Fruit fly (Drosophila melanogaster) whole organism, embryonic: ENCODE results near the gene CG18268.

Experiments
- B-H2 ChIP-seq: fragments of 200-800 bp; sonication (Bioruptor generic); optimal IDR thresholded peaks from 2 replicates; lab custom pipeline; 2018; ENCODE audit warnings: missing biosample characterization, mild to moderate bottlenecking, missing genetic modification characterization
- C15 ChIP-seq: fragments of 200-800 bp; sonication (Bioruptor generic); IDR thresholded peaks from 3 replicates; pipeline ENCODE4 v1.3.6; 2022; ENCODE audit warnings: missing biosample characterization, missing genetic modification characterization
- CG10462 ChIP-seq: fragments of 200-800 bp; sonication (Bioruptor generic); optimal IDR thresholded peaks from 2 replicates; lab custom pipeline; 2016; ENCODE audit warnings: missing biosample characterization, missing genetic modification characterization
- CG11456 ChIP-seq: fragments of 200-800 bp; sonication (Bioruptor generic); IDR thresholded peaks from 3 replicates; pipeline ENCODE4 v1.3.6; 2022; ENCODE audit warnings: missing biosample characterization, missing genetic modification characterization
- CG11560 ChIP-seq: fragments of 200-800 bp; sonication (Bioruptor generic); IDR thresholded peaks from 3 replicates; pipeline ENCODE4 v1.3.6; 2022; ENCODE audit warnings: missing biosample characterization, missing genetic modification characterization
- CG11723 ChIP-seq: fragments of 200-800 bp; sonication (Bioruptor generic); optimal IDR thresholded peaks from 2 replicates; lab custom pipeline; 2017; ENCODE audit warnings: missing biosample characterization, mild to moderate bottlenecking, missing genetic modification characterization
- CG12299 ChIP-seq: fragments of 200-800 bp; sonication (Bioruptor generic); optimal IDR thresholded peaks from 2 replicates; lab custom pipeline; 2018; ENCODE audit warnings: missing biosample characterization, mild to moderate bottlenecking, missing genetic modification characterization
- CG14710 ChIP-seq: fragments of 200-800 bp; sonication (Bioruptor generic); optimal IDR thresholded peaks from 3 replicates; lab custom pipeline; 2019; ENCODE audit warnings: missing biosample characterization, mild to moderate bottlenecking, missing genetic modification characterization, moderate library complexity
- CG14860 ChIP-seq: fragments of 200-800 bp; sonication (Bioruptor generic); IDR thresholded peaks from 3 replicates; pipeline ENCODE4 v1.3.6; 2022; ENCODE audit warnings: missing biosample characterization, missing genetic modification characterization; ENCODE audit not compliant: partially characterized antibody
- CG1529 ChIP-seq: fragments of 200-800 bp; sonication (Bioruptor generic); optimal IDR thresholded peaks from 3 replicates; lab custom pipeline; 2018; ENCODE audit warnings: missing biosample characterization, missing genetic modification characterization
- CG16863 ChIP-seq: fragments of 200-800 bp; sonication (Bioruptor generic); optimal IDR thresholded peaks from 3 replicates; lab custom pipeline; 2016; ENCODE audit warnings: missing biosample characterization, missing genetic modification characterization
- CG17186 ChIP-seq: fragments of 200-800 bp; sonication (Bioruptor generic); optimal IDR thresholded peaks from 3 replicates; lab custom pipeline; 2017; ENCODE audit warnings: missing biosample characterization, missing genetic modification reagents, missing genetic modification characterization
- CG17385 ChIP-seq: fragments of 200-800 bp; sonication (Bioruptor generic); optimal IDR thresholded peaks from 3 replicates; lab custom pipeline; 2018; ENCODE audit warnings: missing biosample characterization, mild to moderate bottlenecking, missing genetic modification characterization
- CG17612 ChIP-seq: fragments of 200-800 bp; sonication (Bioruptor generic); IDR thresholded peaks from 2 replicates; pipeline ENCODE4 v1.3.6; 2022; ENCODE audit warnings: missing biosample characterization, missing genetic modification characterization
- CG18011 ChIP-seq: fragments of 200-800 bp; sonication (Bioruptor generic); optimal IDR thresholded peaks from 2 replicates; lab custom pipeline; 2017; ENCODE audit warnings: missing biosample characterization, missing genetic modification characterization, mild to moderate bottlenecking, moderate library complexity, missing genotype
- CG18476 ChIP-seq: fragments of 200-800 bp; sonication (Bioruptor generic); optimal IDR thresholded peaks from 2 replicates; lab custom pipeline; 2016; ENCODE audit warnings: missing biosample characterization, mild to moderate bottlenecking, missing genetic modification characterization
- CG18619 ChIP-seq: fragments of 200-800 bp; sonication (Bioruptor generic); optimal IDR thresholded peaks from 3 replicates; lab custom pipeline; 2017; ENCODE audit warnings: missing biosample characterization, mild to moderate bottlenecking, missing genetic modification characterization
- CG2120 ChIP-seq: fragments of 200-800 bp; sonication (Bioruptor generic); optimal IDR thresholded peaks from 3 replicates; lab custom pipeline; 2016; ENCODE audit warnings: missing biosample characterization, missing genetic modification characterization
- CG31224 ChIP-seq: fragments of 200-800 bp; sonication (Bioruptor generic); IDR thresholded peaks from 2 replicates; pipeline ENCODE4 v1.3.6; 2022; ENCODE audit warnings: missing biosample characterization, missing genetic modification characterization
- CG3281 ChIP-seq: fragments of 200-800 bp; sonication (Bioruptor generic); optimal IDR thresholded peaks from 3 replicates; lab custom pipeline; 2017; ENCODE audit warnings: missing biosample characterization, mild to moderate bottlenecking, missing genetic modification characterization
- CG33557 ChIP-seq: fragments of 200-800 bp; sonication (Bioruptor generic); optimal IDR thresholded peaks from 2 replicates; lab custom pipeline; 2019; ENCODE audit warnings: missing biosample characterization, mild to moderate bottlenecking, missing genetic modification characterization, moderate library complexity
- CG4328 ChIP-seq: fragments of 200-800 bp; sonication (Bioruptor generic); optimal IDR thresholded peaks from 3 replicates; lab custom pipeline; 2017; ENCODE audit warnings: missing biosample characterization, missing genetic modification reagents, missing genetic modification characterization
- CG6854 ChIP-seq: fragments of 200-800 bp; sonication (Bioruptor generic); optimal IDR thresholded peaks from 3 replicates; lab custom pipeline; 2017; ENCODE audit warnings: missing biosample characterization, mild to moderate bottlenecking, missing genetic modification characterization
- CG8765 ChIP-seq: fragments of 200-800 bp; sonication (Bioruptor generic); IDR thresholded peaks from 2 replicates; pipeline ENCODE4 v1.3.6; 2022; ENCODE audit warnings: missing biosample characterization, missing genetic modification characterization
- CG9215 ChIP-seq: fragments of 200-800 bp; sonication (Bioruptor generic); IDR thresholded peaks from 2 replicates; pipeline ENCODE4 v1.3.6; 2022; ENCODE audit warnings: missing biosample characterization, missing genetic modification characterization
- CG9609 ChIP-seq: fragments of 200-800 bp; sonication (Bioruptor generic); optimal IDR thresholded peaks from 3 replicates; lab custom pipeline; 2016; ENCODE audit warnings: missing biosample characterization, missing genetic modification characterization
- D19A ChIP-seq: fragments of 200-800 bp; optimal IDR thresholded peaks from 3 replicates; lab custom pipeline; 2019; ENCODE audit warnings: missing biosample characterization, mild to moderate bottlenecking, missing genetic modification characterization, moderate library complexity
- Hr51 ChIP-seq, 2 experiments: fragments of 200-800 bp; sonication (Bioruptor generic); optimal IDR thresholded peaks; 2 replicates in 1 of 2; 3 replicates in 1 of 2; lab custom pipeline; 2016 to 2018; ENCODE audit warnings: missing biosample characterization in 2 of 2, missing genetic modification characterization in 2 of 2, mild to moderate bottlenecking in 1 of 2, moderate library complexity in 1 of 2
- MBD-R2 ChIP-seq: fragments of 200-800 bp; sonication (Bioruptor generic); IDR thresholded peaks from 2 replicates; pipeline ENCODE4 v1.3.6; 2022; ENCODE audit warnings: missing biosample characterization, missing genetic modification characterization
- MTF-1 ChIP-seq: fragments of 200-800 bp; sonication (Bioruptor generic); optimal IDR thresholded peaks from 2 replicates; lab custom pipeline; 2018; ENCODE audit warnings: missing biosample characterization, mild to moderate bottlenecking, missing genetic modification characterization, borderline replicate concordance
- Poxn ChIP-seq: fragments of 200-800 bp; sonication (Bioruptor generic); IDR thresholded peaks from 2 replicates; pipeline ENCODE4 v1.3.6; 2022; ENCODE audit warnings: missing biosample characterization, missing genetic modification characterization
- abd-A ChIP-seq: fragments of 200-800 bp; sonication (Bioruptor generic); optimal IDR thresholded peaks from 3 replicates; lab custom pipeline; 2019; ENCODE audit warnings: missing biosample characterization, mild to moderate bottlenecking, missing genetic modification characterization, moderate library complexity
- az2 ChIP-seq: fragments of 200-800 bp; sonication (Bioruptor generic); optimal IDR thresholded peaks from 3 replicates; lab custom pipeline; 2016; ENCODE audit warnings: missing biosample characterization, missing genetic modification characterization
- cad ChIP-seq: fragments of >200 bp; optimal IDR thresholded peaks from 2 replicates; lab custom pipeline; 2017; ENCODE audit warnings: missing biosample characterization, missing genetic modification characterization
- danr ChIP-seq: fragments of 200-800 bp; sonication (Bioruptor generic); IDR thresholded peaks from 2 replicates; pipeline ENCODE4 v1.3.6; 2022; ENCODE audit warnings: missing biosample characterization, missing genetic modification characterization
- en ChIP-seq: fragments of 200-800 bp; sonication (Bioruptor generic); optimal IDR thresholded peaks from 2 replicates; lab custom pipeline; 2016; ENCODE audit warnings: missing biosample characterization, missing genetic modification characterization
- fd64A ChIP-seq: fragments of 200-800 bp; sonication (Bioruptor generic); optimal IDR thresholded peaks from 3 replicates; lab custom pipeline; 2018; ENCODE audit warnings: missing biosample characterization, mild to moderate bottlenecking, missing genetic modification characterization
- fd96Cb ChIP-seq: fragments of 200-800 bp; sonication (Bioruptor generic); optimal IDR thresholded peaks from 2 replicates; lab custom pipeline; 2018; ENCODE audit warnings: missing biosample characterization, mild to moderate bottlenecking, missing genetic modification characterization, moderate library complexity
- gro ChIP-seq: fragments of 200-800 bp; sonication (Bioruptor generic); optimal IDR thresholded peaks from 2 replicates; lab custom pipeline; 2016; ENCODE audit warnings: missing biosample characterization, missing genetic modification characterization
- gsb-n ChIP-seq: fragments of 200-800 bp; sonication (Bioruptor generic); optimal IDR thresholded peaks from 3 replicates; lab custom pipeline; 2018; ENCODE audit warnings: missing biosample characterization, mild to moderate bottlenecking, missing genetic modification characterization
- hkb ChIP-seq, 2 experiments: fragments of 200-800 bp in 1 of 2; fragments of >200 bp in 1 of 2; sonication (Bioruptor generic) in 1 of 2; IDR thresholded peaks in 1 of 2; optimal IDR thresholded peaks in 1 of 2; 2 replicates each; pipeline versions ENCODE4 v1.3.6 to Lab custom; 2017 to 2022; ENCODE audit warnings: missing biosample characterization in 1 of 2, missing genetic modification characterization in 1 of 2
- hth ChIP-seq: fragments of >200 bp; optimal IDR thresholded peaks from 2 replicates; lab custom pipeline; 2017; ENCODE audit warnings: inconsistent platforms
- ken ChIP-seq: fragments of 200-800 bp; sonication (Bioruptor generic); IDR thresholded peaks from 3 replicates; pipeline ENCODE4 v1.3.6; 2022; ENCODE audit warnings: missing biosample characterization, missing genetic modification characterization
- pnt ChIP-seq: fragments of 200-800 bp; sonication (Bioruptor generic); optimal IDR thresholded peaks from 3 replicates; lab custom pipeline; 2016; ENCODE audit warnings: missing biosample characterization, missing genetic modification characterization
- prd ChIP-seq, 3 experiments: fragments of >200 bp in 2 of 3; fragments of 200-800 bp in 1 of 3; sonication (Bioruptor generic) in 1 of 3; optimal IDR thresholded peaks in 2 of 3; IDR thresholded peaks in 1 of 3; 2 replicates in 2 of 3; 3 replicates in 1 of 3; pipeline versions ENCODE4 v1.3.6 to Lab custom; 2017 to 2022; ENCODE audit warnings: missing biosample characterization in 1 of 3, missing genetic modification characterization in 1 of 3
- sens ChIP-seq: fragments of 200-800 bp; sonication (Bioruptor generic); peaks from one replicate; lab custom pipeline; 2016; ENCODE audit warnings: missing biosample characterization, missing genetic modification characterization
- sna ChIP-seq: fragments of 200-800 bp; sonication (Bioruptor generic); IDR thresholded peaks from 2 replicates; pipeline ENCODE4 v1.3.6; 2022; ENCODE audit warnings: missing biosample characterization, missing genetic modification characterization; ENCODE audit not compliant: partially characterized antibody
- sr ChIP-seq: fragments of 200-800 bp; sonication (Bioruptor generic); IDR thresholded peaks from 3 replicates; pipeline ENCODE4 v1.3.6; 2022; ENCODE audit warnings: missing biosample characterization, missing genetic modification characterization
- tll ChIP-seq, 2 experiments: fragments of 200-800 bp in 1 of 2; fragments of >200 bp in 1 of 2; sonication (Bioruptor generic) in 1 of 2; optimal IDR thresholded peaks; 2 replicates each; lab custom pipeline; 2017 to 2019; ENCODE audit warnings: missing biosample characterization in 2 of 2, missing genetic modification characterization in 2 of 2, mild to moderate bottlenecking in 1 of 2, moderate library complexity in 1 of 2
- zfh2 ChIP-seq: fragments of 200-800 bp; sonication (Bioruptor generic); optimal IDR thresholded peaks from 2 replicates; lab custom pipeline; 2016; ENCODE audit warnings: missing biosample characterization, missing genetic modification characterization

CG18268 gene

DNA sequence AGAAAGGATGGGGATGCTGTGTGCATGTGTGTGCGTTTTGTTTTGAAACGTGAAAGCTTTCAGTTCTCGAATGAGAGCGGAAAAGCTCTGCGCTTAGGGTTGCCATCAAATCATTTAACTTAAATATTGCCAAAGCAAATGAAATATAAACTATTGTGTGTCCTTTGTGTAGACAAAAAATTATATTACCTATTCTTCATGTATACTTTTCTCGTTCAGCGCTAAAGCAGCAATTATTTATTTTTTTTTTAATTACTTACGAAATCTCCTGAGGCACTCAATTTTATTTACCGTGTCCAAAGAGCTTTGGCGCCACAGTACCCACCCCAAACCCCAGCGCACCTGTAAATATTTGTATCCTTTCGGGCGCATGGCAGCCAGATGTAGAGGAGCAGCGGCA, 17.3 kb upstream of the CG18268 start (continued):
- TF ChIP-seq CG31224 (GFP tag; lab: Robert Waterston, UW) (no peak), ken (GFP tag; lab: Robert Waterston, UW) (no peak), sna (GFP tag; lab: Robert Waterston, UW) (no peak), CG11456 (GFP tag; lab: Robert Waterston, UW) (no peak), B-H2 (peak; percentile 17), CG17612 (GFP tag; lab: Robert Waterston, UW) (no peak), fd64A (no peak), hkb (optimal IDR thresholded peaks at IDR 0.05; lab: Kevin White, UChicago) (no peak), hkb (GFP tag; IDR thresholded peaks at IDR 0.05; lab: Robert Waterston, UW) (no peak; the same call in 1 of the 2 replicates), cad (no peak), CG18476 (GFP tag; lab: Kevin White, UChicago) (no peak), CG1529 (no peak), gro (peak; percentile 16), hth (lab: Kevin White, UChicago) (no peak), pnt (no peak), CG8765 (GFP tag; lab: Robert Waterston, UW) (no peak), D19A (no peak), zfh2 (peak; percentile 25), gsb-n (tag; lab: Kevin White, UChicago) (no peak), CG16863 (GFP tag; lab: Kevin White, UChicago) (no peak), CG9609 (GFP tag; lab: Kevin White, UChicago) (no peak), Poxn (GFP tag; lab: Robert Waterston, UW) (no peak), fd96Cb (no peak), MTF-1 (GFP tag; lab: Kevin White, UChicago) (no peak), CG18619 (GFP tag; lab: Kevin White, UChicago) (peak; percentile 34), CG14710 (tag; lab: Kevin White, UChicago) (no peak), CG9215 (GFP tag; lab: Robert Waterston, UW) (peak; percentile 54; the same call in 1 of the 2 replicates), CG14860 (GFP tag; lab: Robert Waterston, UW) (no peak), CG17385 (GFP tag; lab: Kevin White, UChicago) (no peak), CG17186 (GFP tag; lab: Kevin White, UChicago) (no peak), C15 (GFP tag; lab: Robert Waterston, UW) (no peak), prd (optimal IDR thresholded peaks at IDR 0.05; lab: Kevin White, UChicago) (no peak), prd (GFP tag; IDR thresholded peaks at IDR 0.05; lab: Robert Waterston, UW) (peak; percentile 50; the same call in 2 of the 3 replicates), CG6854 (GFP tag; lab: Kevin White, UChicago) (no peak), CG4328 (GFP tag; lab: Kevin White, UChicago) (no peak), CG33557 (GFP tag; lab: Kevin White, UChicago) (no peak), az2 (peak; percentile 8), sr (no peak), CG18011 (GFP tag; lab: Kevin White, UChicago) (peak; percentile 26), CG11560 (tag; lab: Robert Waterston, UW) (no peak), CG10462 (GFP tag; lab: Kevin White, UChicago) (no peak), CG2120 (peak; percentile 84), CG12299 (tag; lab: Kevin White, UChicago) (no peak), abd-A (tag; lab: Kevin White, UChicago) (no peak), MBD-R2 (0 out of 2 replicates have a peak, but pooled peaks have one; percentile 27), sens (peak; percentile 39), CG11723 (GFP tag; lab: Kevin White, UChicago) (no peak), CG3281 (GFP tag; lab: Kevin White, UChicago) (peak; percentile 46), tll (GFP tag; optimal IDR thresholded peaks at IDR 0.05; lab: Kevin White, UChicago) (no peak), en (GFP tag; lab: Kevin White, UChicago) (no peak), Hr51 (GFP tag; optimal IDR thresholded peaks at IDR 0.05; lab: Kevin White, UChicago) (peak in 1 of 2 experiments; percentile 53), danr (GFP tag; lab: Robert Waterston, UW) (0 out of 2 replicates have a peak, but pooled peaks have one; percentile 22)
